Fruit fly (Drosophila melanogaster) whole organism, pupa: ENCODE data around the gene CG14384.

Source experiments
- CG10348 ChIP-seq: fragments of 200-800 bp; sonication (Bioruptor generic); IDR thresholded peaks from 2 replicates; pipeline ENCODE4 v1.3.6; 2022; ENCODE audit warnings: missing biosample characterization, missing genetic modification characterization
- CG12605 ChIP-seq: fragments of 200-800 bp; sonication (Bioruptor generic); IDR thresholded peaks from 2 replicates; pipeline ENCODE4 v1.3.6; 2022; ENCODE audit warnings: missing biosample characterization, missing genetic modification characterization
- CG13204 ChIP-seq: fragments of 200-800 bp; sonication (Bioruptor generic); optimal IDR thresholded peaks from 2 replicates; lab custom pipeline; 2018; ENCODE audit warnings: missing biosample characterization, mild to moderate bottlenecking, missing genetic modification characterization, moderate library complexity
- CG14655 ChIP-seq: fragments of 200-800 bp; sonication (Bioruptor generic); optimal IDR thresholded peaks from 3 replicates; lab custom pipeline; 2017; ENCODE audit warnings: mild to moderate bottlenecking, missing biosample characterization, missing genetic modification reagents, missing genetic modification characterization
- CG32121 ChIP-seq: fragments of 200-800 bp; sonication (Bioruptor generic); IDR thresholded peaks from 2 replicates; pipeline ENCODE4 v1.3.6; 2022; ENCODE audit warnings: missing biosample characterization, missing genetic modification characterization
- CG34367 ChIP-seq: fragments of 200-800 bp; sonication (Bioruptor generic); optimal IDR thresholded peaks from 2 replicates; lab custom pipeline; 2018; ENCODE audit warnings: missing biosample characterization, mild to moderate bottlenecking, missing genetic modification characterization
- CG8301 ChIP-seq: fragments of 200-800 bp; sonication (Bioruptor generic); optimal IDR thresholded peaks from 2 replicates; lab custom pipeline; 2018; ENCODE audit warnings: missing biosample characterization, mild to moderate bottlenecking, missing genetic modification characterization
- CG9948 ChIP-seq: fragments of 200-800 bp; sonication (Bioruptor generic); optimal IDR thresholded peaks from 2 replicates; lab custom pipeline; 2018; ENCODE audit warnings: missing biosample characterization, mild to moderate bottlenecking, missing genetic modification characterization, moderate library complexity
- D1 ChIP-seq: fragments of 200-800 bp; sonication (Bioruptor generic); optimal IDR thresholded peaks from 2 replicates; lab custom pipeline; 2018; ENCODE audit warnings: missing biosample characterization, mild to moderate bottlenecking, missing genetic modification characterization, moderate library complexity
- Ets98B ChIP-seq: fragments of 200-800 bp; sonication (Bioruptor generic); IDR thresholded peaks from 2 replicates; pipeline ENCODE4 v1.3.6; 2022; ENCODE audit warnings: missing biosample characterization, missing genetic modification characterization
- Pif1A ChIP-seq: fragments of 200-800 bp; sonication (Bioruptor generic); optimal IDR thresholded peaks from 3 replicates; lab custom pipeline; 2016; ENCODE audit warnings: missing biosample characterization, missing genetic modification characterization
- Pif1B ChIP-seq: fragments of 200-800 bp; sonication (Bioruptor generic); optimal IDR thresholded peaks from 3 replicates; lab custom pipeline; 2016; ENCODE audit warnings: missing biosample characterization, missing genetic modification characterization
- Snoo ChIP-seq: fragments of 200-800 bp; sonication (Bioruptor generic); optimal IDR thresholded peaks from 3 replicates; lab custom pipeline; 2017; ENCODE audit warnings: missing biosample characterization, mild to moderate bottlenecking, missing genetic modification characterization, inconsistent platforms

dm6 chr3R:12995047-12995446, 27.5 kb upstream of the CG14384 start, which contains the start of gene yellow-f2:
- TF ChIP-seq D1 (no peak), CG13204 (GFP tag; lab: Kevin White, UChicago) (no peak), CG9948 (tag; lab: Kevin White, UChicago) (no peak), CG32121 (GFP tag; lab: Robert Waterston, UW) (no peak), Pif1A (GFP tag; lab: Kevin White, UChicago) (no peak), Ets98B (GFP tag; lab: Robert Waterston, UW) (no peak), CG10348 (no peak), Pif1B (GFP tag; lab: Kevin White, UChicago) (no peak), CG8301 (tag; lab: Kevin White, UChicago) (no peak), CG12605 (no peak), CG34367 (tag; lab: Kevin White, UChicago) (no peak), CG14655 (GFP tag; lab: Kevin White, UChicago) (no peak), Snoo (tag; lab: Kevin White, UChicago) (no peak)
